Fruit fly (Drosophila melanogaster) Kc167 (cell line): ENCODE data around the gene Acp95EF.

Experiments used
- Myc ChIP-seq: fragments of >200 bp; optimal IDR thresholded peaks from 2 replicates; lab custom pipeline; 2017; ENCODE audit warnings: missing external identifiers
- Sin3A ChIP-seq: fragments of >200 bp; optimal IDR thresholded peaks from 2 replicates; lab custom pipeline; 2018; ENCODE audit warnings: missing external identifiers
- h ChIP-seq: fragments of >200 bp; optimal IDR thresholded peaks from 3 replicates; lab custom pipeline; 2018; ENCODE audit warnings: missing external identifiers
- psq ChIP-seq: fragments of >200 bp; optimal IDR thresholded peaks from 2 replicates; lab custom pipeline; 2017; ENCODE audit warnings: missing external identifiers

- TF ChIP-seq psq (lab: Kevin White, UChicago), result peak; percentile 53
- TF ChIP-seq Sin3A (lab: Kevin White, UChicago), result no peak
- TF ChIP-seq h (lab: Kevin White, UChicago), result no peak
- no peak for TF ChIP-seq Myc
These were observed 5.4 kb downstream of the Acp95EF start for dm6 chr3R:24234162-24234529.
